Fruit fly (Drosophila melanogaster): ENCODE data around the gene Unc-115a.
"Not testable (repeated sequence)": the region's sequence is repeated elsewhere in the genome, so short reads cannot be mapped to it uniquely, and the experiment has no call there.

Unc-115a gene

dm6 chr3R:9694999-9695398 lies 10.2 kb downstream of the Unc-115a start:
- TF ChIP-seq salr (GFP tag; optimal IDR thresholded peaks at IDR 0.05) (no peak), CG6854 (GFP tag; optimal IDR thresholded peaks at IDR 0.05) (no peak), fd59A (GFP tag; optimal IDR thresholded peaks at IDR 0.05) (no peak)

- not testable (repeated sequence) for TF ChIP-seq lz (GFP tag; optimal IDR thresholded peaks at IDR 0.05); dsx (GFP tag; optimal IDR thresholded peaks at IDR 0.05; ENCODE audit: poor library complexity, severe bottlenecking); Sox14 (GFP tag; optimal IDR thresholded peaks at IDR 0.05)
These were observed 12.5 kb downstream of the Unc-115a start, which contains the start of the genes Unc-115b, p24-2 and CG32939 for dm6 chr3R:9692675-9693129. TSS of gene Unc-115b (minus strand) at chr3R:9692775. TSS of gene p24-2 (minus strand) at chr3R:9692794. TSS of gene CG32939 (plus strand) at chr3R:9693079.

dm6 chr3R:9685376-9685775 lies 19.8 kb downstream of the Unc-115a start, which contains the start of the genes eca and CG18542:
TSS of gene eca (minus strand) at chr3R:9685476.
TSS of gene CG18542 (plus strand) at chr3R:9685760.
- TF ChIP-seq CG6792, salr, pdm3 (GFP tag; optimal IDR thresholded peaks at IDR 0.05): not testable (repeated sequence)

dm6 chr3R:9684125-9684524 lies 21.1 kb downstream of the Unc-115a start, which contains the start of gene CG9444:
TSS of gene CG9444 (minus strand) at chr3R:9684264.
- TF ChIP-seq vri (GFP tag; optimal IDR thresholded peaks at IDR 0.05) (no peak), svp (GFP tag) (peak; percentile 93), Eip78C (GFP tag) (peak; percentile 11)

- TF ChIP-seq svp (GFP tag), result peak; percentile 94
- no peak for TF ChIP-seq CG11902 (GFP tag; optimal IDR thresholded peaks at IDR 0.05)
- no peak for TF ChIP-seq net (GFP tag; optimal IDR thresholded peaks at IDR 0.05)
- no peak for TF ChIP-seq topi (GFP tag; optimal IDR thresholded peaks at IDR 0.05)
These were observed 22.0 kb downstream of the Unc-115a start for dm6 chr3R:9683064-9683682.

DNA sequence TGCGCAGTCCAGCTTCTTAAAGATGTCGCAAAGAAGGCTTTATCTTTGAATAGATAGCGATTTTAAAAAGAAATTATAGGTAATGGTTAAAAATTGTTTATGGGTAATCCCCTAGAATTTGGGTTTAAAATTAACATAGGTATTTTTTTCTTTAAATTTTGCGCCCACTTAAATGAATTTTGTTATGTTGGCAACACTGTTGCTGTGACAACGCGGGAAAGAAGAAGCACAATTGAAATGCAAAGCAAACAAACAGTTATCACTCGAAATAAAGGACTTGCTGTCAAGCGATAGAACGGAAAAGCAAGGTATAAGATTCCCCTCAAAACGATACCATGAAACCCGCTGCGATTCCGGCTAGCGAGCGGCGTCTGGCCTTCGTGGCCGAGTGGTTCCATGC lies 25.5 kb downstream of the Unc-115a start, which contains the start of gene nmdyn-D7:
Gene nmdyn-D7, plus strand, starts transcription at position 194 of the 400 bp plus-strand sequence.
- TF ChIP-seq esn (GFP tag; optimal IDR thresholded peaks at IDR 0.05) (peak; percentile 5), fkh (GFP tag; optimal IDR thresholded peaks at IDR 0.05) (peak; percentile 92), achi (GFP tag; optimal IDR thresholded peaks at IDR 0.05) (peak; percentile 36), CG8632 (GFP tag; optimal IDR thresholded peaks at IDR 0.05) (no peak), dsx (GFP tag; optimal IDR thresholded peaks at IDR 0.05; ENCODE audit: poor library complexity, severe bottlenecking) (peak; percentile 58), Eip78C (GFP tag) (peak; percentile 29)

DNA sequence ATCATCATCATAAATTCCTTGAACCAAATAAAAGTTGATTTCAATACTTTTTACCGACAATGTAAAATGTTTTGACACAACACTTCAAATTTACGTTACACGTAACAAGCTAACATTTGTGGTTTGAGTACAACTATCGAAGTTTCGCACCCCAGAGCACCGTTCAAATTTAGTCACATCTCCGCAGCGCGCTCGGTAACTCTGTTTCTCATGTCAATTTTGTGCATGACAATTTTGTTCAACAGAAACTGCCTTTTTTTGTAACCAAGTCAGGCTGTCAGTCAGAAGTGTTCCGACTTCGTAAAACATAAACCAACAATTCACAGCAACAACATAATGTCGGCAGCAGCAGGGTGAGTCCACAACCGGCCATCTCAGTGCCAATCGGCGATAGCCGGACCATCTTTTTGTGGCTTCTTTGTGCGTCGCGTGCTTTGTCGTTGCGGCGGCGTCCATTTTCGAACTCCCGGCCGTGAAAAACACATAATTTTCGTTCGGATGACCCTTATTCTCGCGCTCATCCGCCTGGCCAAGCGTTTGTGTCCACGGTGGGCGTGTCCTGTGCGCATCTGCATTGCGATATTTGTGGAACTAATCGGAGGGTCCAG lies 27.4 kb downstream of the Unc-115a start, which contains the start of gene p23:
Gene p23, plus strand, starts transcription at position 194 of the 608 bp plus-strand sequence.
- TF ChIP-seq CG3919 (GFP tag; optimal IDR thresholded peaks at IDR 0.05), result no peak
- no peak for TF ChIP-seq Sox102F (GFP tag; optimal IDR thresholded peaks at IDR 0.05)
- TF ChIP-seq ss (GFP tag; optimal IDR thresholded peaks at IDR 0.05), result peak in 1 of 2 experiments; percentile 43
- 0 out of 3 replicates have a peak, but pooled peaks have one; percentile 9 for TF ChIP-seq eg (GFP tag; IDR thresholded peaks at IDR 0.05)
- TF ChIP-seq Sox15 (GFP tag; optimal IDR thresholded peaks at IDR 0.05), result no peak
- peak; percentile 81 for TF ChIP-seq achi (GFP tag; optimal IDR thresholded peaks at IDR 0.05)
- TF ChIP-seq CG9139 (GFP tag; optimal IDR thresholded peaks at IDR 0.05), result peak; percentile 9
- peak; percentile 66 for TF ChIP-seq Sox14 (GFP tag; optimal IDR thresholded peaks at IDR 0.05)
- TF ChIP-seq dsx (GFP tag; optimal IDR thresholded peaks at IDR 0.05; ENCODE audit: poor library complexity, severe bottlenecking), result peak; percentile 34
- TF ChIP-seq CG8119 (GFP tag; IDR thresholded peaks at IDR 0.05), result no peak
- peak; percentile 11 for TF ChIP-seq fkh (GFP tag; optimal IDR thresholded peaks at IDR 0.05)

Data from whole organism, prepupa.